Fruit fly (Drosophila melanogaster) whole organism, adult: ENCODE measurements around the gene MED25.

Experiments
- CG11617 ChIP-seq: fragments of 200-800 bp; sonication (Bioruptor generic); optimal IDR thresholded peaks from 2 replicates; lab custom pipeline; 2017; ENCODE audit warnings: mild to moderate bottlenecking, missing biosample characterization, missing genetic modification reagents, missing genetic modification characterization
- Mnt ChIP-seq: fragments of 200-800 bp; sonication (Bioruptor generic); optimal IDR thresholded peaks from 2 replicates; lab custom pipeline; 2016; ENCODE audit warnings: missing biosample characterization, mild to moderate bottlenecking, missing genetic modification characterization
- tj ChIP-seq: fragments of 200-800 bp; sonication (Bioruptor generic); optimal IDR thresholded peaks from 3 replicates; lab custom pipeline; 2017; ENCODE audit warnings: missing biosample characterization, mild to moderate bottlenecking, missing genetic modification characterization, moderate library complexity

- TF ChIP-seq CG11617 (GFP tag; lab: Kevin White, UChicago) (no peak), tj (GFP tag; lab: Kevin White, UChicago) (no peak), Mnt (GFP tag; lab: Kevin White, UChicago) (no peak)
These were observed 7.2 kb upstream of the MED25 start for dm6 chr3R:20001595-20001997.
